Worm (Caenorhabditis elegans) whole organism, late embryonic: Measurements from ENCODE around the gene C18E9.9.

ENCODE experiments used
- F13H6.1 ChIP-seq: sonication (generic microtip); optimal IDR thresholded peaks from 2 replicates; lab custom pipeline; 2016; ENCODE audit warnings: missing genetic modification characterization, missing compliant biosample characterization
- K02D7.2 ChIP-seq: sonication (generic microtip); optimal IDR thresholded peaks from 2 replicates; lab custom pipeline; 2017; ENCODE audit warnings: mild to moderate bottlenecking, missing genetic modification characterization, missing compliant biosample characterization
- K09A11.1 ChIP-seq: sonication (generic microtip); optimal IDR thresholded peaks from 2 replicates; lab custom pipeline; 2017; ENCODE audit warnings: antibody characterized with exemption, mild to moderate bottlenecking, missing genetic modification characterization, missing compliant biosample characterization; ENCODE audit not compliant: insufficient read depth
- T23F11.4 ChIP-seq: fragments of 200-800 bp; sonication (Bioruptor generic); optimal IDR thresholded peaks from 2 replicates; lab custom pipeline; 2018; ENCODE audit warnings: mild to moderate bottlenecking, missing genetic modification characterization, missing compliant biosample characterization
- ceh-14 ChIP-seq: sonication (generic microtip); optimal IDR thresholded peaks from 2 replicates; lab custom pipeline; 2016; ENCODE audit warnings: missing genotype, missing genetic modification characterization, missing compliant biosample characterization
- ceh-24 ChIP-seq: sonication (generic microtip); optimal IDR thresholded peaks from 2 replicates; lab custom pipeline; 2016; ENCODE audit warnings: mild to moderate bottlenecking, missing genetic modification characterization, missing compliant biosample characterization
- ceh-30 ChIP-seq: fragments of 150-350 bp; optimal IDR thresholded peaks from 2 replicates; lab custom pipeline; 2014; ENCODE audit warnings: missing biosample characterization, missing genetic modification characterization
- ceh-34 ChIP-seq: sonication (generic microtip); optimal IDR thresholded peaks from 2 replicates; lab custom pipeline; 2016; ENCODE audit warnings: mild to moderate bottlenecking, missing genetic modification characterization, missing compliant biosample characterization
- ceh-45 ChIP-seq: fragments of 200-800 bp; sonication (Bioruptor generic); IDR thresholded peaks from 2 replicates; pipeline ENCODE4 v1.3.6; 2022; ENCODE audit warnings: missing genetic modification reagents, missing genetic modification characterization, missing compliant biosample characterization
- ceh-9 ChIP-seq: sonication (generic microtip); optimal IDR thresholded peaks from 2 replicates; lab custom pipeline; 2016; ENCODE audit warnings: mild to moderate bottlenecking, missing genetic modification characterization, inconsistent platforms, missing compliant biosample characterization
- elt-2 ChIP-seq: sonication (generic microtip); optimal IDR thresholded peaks from 2 replicates; lab custom pipeline; 2016; ENCODE audit warnings: missing genetic modification reagents, missing genetic modification characterization, missing compliant biosample characterization
- ets-4 ChIP-seq: sonication (generic microtip); optimal IDR thresholded peaks from 2 replicates; lab custom pipeline; 2016; ENCODE audit warnings: missing genetic modification characterization, missing compliant biosample characterization
- fax-1 ChIP-seq: sonication (generic microtip); optimal IDR thresholded peaks from 2 replicates; lab custom pipeline; 2016; ENCODE audit warnings: missing genotype, missing genetic modification characterization, missing compliant biosample characterization
- fkh-10 ChIP-seq: fragments of 150-350 bp; optimal IDR thresholded peaks from 2 replicates; lab custom pipeline; 2014; ENCODE audit warnings: missing biosample characterization, missing genetic modification reagents, missing genetic modification characterization
- fkh-6 ChIP-seq: sonication (generic microtip); optimal IDR thresholded peaks from 2 replicates; lab custom pipeline; 2016; ENCODE audit warnings: missing genetic modification characterization, missing compliant biosample characterization
- hlh-13 ChIP-seq: fragments of 200-800 bp; sonication (Bioruptor generic); optimal IDR thresholded peaks from 2 replicates; lab custom pipeline; 2018; ENCODE audit warnings: mild to moderate bottlenecking, missing genetic modification characterization, missing compliant biosample characterization
- hlh-15 ChIP-seq: sonication (generic microtip); optimal IDR thresholded peaks from 2 replicates; lab custom pipeline; 2016; ENCODE audit warnings: missing genetic modification characterization, missing compliant biosample characterization
- hlh-30 ChIP-seq: sonication (generic microtip); optimal IDR thresholded peaks from 2 replicates; lab custom pipeline; 2017; ENCODE audit warnings: antibody characterized with exemption, missing genetic modification characterization, missing compliant biosample characterization; ENCODE audit not compliant: insufficient read depth
- hlh-8 ChIP-seq: sonication (generic microtip); optimal IDR thresholded peaks from 2 replicates; lab custom pipeline; 2016; ENCODE audit warnings: missing genotype, missing genetic modification characterization, missing compliant biosample characterization
- lin-11 ChIP-seq: fragments of 200-800 bp; sonication (Bioruptor generic); optimal IDR thresholded peaks from 2 replicates; lab custom pipeline; 2018; ENCODE audit warnings: mild to moderate bottlenecking, missing genetic modification characterization, missing compliant biosample characterization
- madf-2 ChIP-seq: sonication (generic microtip); optimal IDR thresholded peaks from 2 replicates; lab custom pipeline; 2017; ENCODE audit warnings: missing genetic modification characterization, missing compliant biosample characterization
- mec-3 ChIP-seq: sonication (generic microtip); optimal IDR thresholded peaks from 2 replicates; lab custom pipeline; 2016; ENCODE audit warnings: borderline replicate concordance, missing genetic modification characterization, missing compliant biosample characterization
- nfya-1 ChIP-seq: sonication (generic microtip); optimal IDR thresholded peaks from 2 replicates; lab custom pipeline; 2017; ENCODE audit warnings: missing genetic modification characterization, mild to moderate bottlenecking, missing compliant biosample characterization, antibody characterized with exemption, moderate library complexity
- nhr-232 ChIP-seq: sonication (generic microtip); optimal IDR thresholded peaks from 2 replicates; lab custom pipeline; 2016; ENCODE audit warnings: missing genetic modification characterization, missing compliant biosample characterization
- npax-4 ChIP-seq: sonication (generic microtip); optimal IDR thresholded peaks from 2 replicates; lab custom pipeline; 2016; ENCODE audit warnings: missing genetic modification characterization, missing compliant biosample characterization
- odd-2 ChIP-seq: sonication (generic microtip); optimal IDR thresholded peaks from 2 replicates; lab custom pipeline; 2017; ENCODE audit warnings: antibody characterized with exemption, mild to moderate bottlenecking, missing genetic modification characterization, missing compliant biosample characterization
- pax-1 ChIP-seq: fragments of 150-350 bp; optimal IDR thresholded peaks from 2 replicates; lab custom pipeline; 2014; ENCODE audit warnings: missing biosample characterization, missing genetic modification characterization
- pha-4 ChIP-seq: fragments of 150-350 bp; optimal IDR thresholded peaks from 2 replicates; lab custom pipeline; 2018; ENCODE audit warnings: missing biosample characterization, missing genetic modification reagents, missing genetic modification characterization
- pros-1 ChIP-seq: fragments of 150-350 bp; optimal IDR thresholded peaks from 2 replicates; lab custom pipeline; 2014; ENCODE audit warnings: missing biosample characterization, missing genetic modification reagents, missing genetic modification characterization
- ref-2 ChIP-seq: sonication (generic microtip); optimal IDR thresholded peaks from 2 replicates; lab custom pipeline; 2016; ENCODE audit warnings: missing genetic modification characterization, missing compliant biosample characterization
- rnt-1 ChIP-seq: sonication (generic microtip); optimal IDR thresholded peaks from 2 replicates; lab custom pipeline; 2016; ENCODE audit warnings: missing genetic modification characterization, missing compliant biosample characterization
- sox-2 ChIP-seq: fragments of 200-800 bp; sonication (Bioruptor generic); IDR thresholded peaks from 2 replicates; pipeline ENCODE4 v1.3.6; 2022; ENCODE audit warnings: missing genetic modification reagents, missing genetic modification characterization, missing compliant biosample characterization
- sox-4 ChIP-seq: sonication (generic microtip); optimal IDR thresholded peaks from 2 replicates; lab custom pipeline; 2017; ENCODE audit warnings: mild to moderate bottlenecking, missing genetic modification characterization, inconsistent platforms, missing compliant biosample characterization
- syd-9 ChIP-seq: sonication (generic microtip); optimal IDR thresholded peaks from 2 replicates; lab custom pipeline; 2016; ENCODE audit warnings: mild to moderate bottlenecking, missing genetic modification characterization, moderate library complexity, missing compliant biosample characterization
- tbx-2 ChIP-seq: sonication (generic microtip); optimal IDR thresholded peaks from 2 replicates; lab custom pipeline; 2016; ENCODE audit warnings: missing genetic modification characterization, missing compliant biosample characterization
- tbx-7 ChIP-seq: sonication (generic microtip); optimal IDR thresholded peaks from 2 replicates; lab custom pipeline; 2016; ENCODE audit warnings: missing genotype, missing genetic modification characterization, missing compliant biosample characterization
- unc-3 ChIP-seq, 2 experiments: fragments of 200-800 bp in 1 of 2; sonication (Bioruptor generic) in 1 of 2; sonication (generic microtip) in 1 of 2; conservative IDR thresholded peaks in 1 of 2; optimal IDR thresholded peaks in 1 of 2; 2 replicates each; pipeline versions ENCODE4 v1.3.6 to Lab custom; 2016 to 2022; ENCODE audit warnings: missing compliant biosample characterization in 2 of 2, missing genetic modification characterization in 2 of 2, missing genetic modification reagents in 1 of 2
- unc-42 ChIP-seq: sonication (generic microtip); optimal IDR thresholded peaks from 2 replicates; lab custom pipeline; 2016; ENCODE audit warnings: missing genotype, missing genetic modification characterization, missing compliant biosample characterization
- unc-55 ChIP-seq: sonication (generic microtip); optimal IDR thresholded peaks from 2 replicates; lab custom pipeline; 2017; ENCODE audit warnings: missing biosample characterization, missing genetic modification reagents, missing genetic modification characterization
- ztf-16 ChIP-seq: sonication (generic microtip); optimal IDR thresholded peaks from 2 replicates; lab custom pipeline; 2017; ENCODE audit warnings: missing genetic modification characterization, missing compliant biosample characterization

Gene C18E9.9

DNA sequence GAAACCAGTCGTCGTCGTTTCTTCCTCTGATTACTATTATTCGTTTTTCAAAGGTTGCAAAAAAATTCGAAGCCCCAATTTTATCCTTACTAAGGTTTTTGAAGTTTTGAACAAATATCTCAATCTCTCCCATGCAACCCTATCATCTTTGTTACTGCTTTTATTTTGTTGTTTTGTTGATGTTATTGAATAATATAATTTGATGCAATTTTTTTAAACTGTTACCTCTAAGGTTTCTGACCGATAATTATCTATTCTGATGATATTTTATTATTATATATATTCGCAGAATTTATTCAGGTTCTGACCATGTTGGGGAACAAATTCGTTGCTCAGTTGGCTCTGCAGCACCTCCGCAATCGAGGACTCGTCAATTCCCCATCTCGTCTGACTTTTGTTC lies 6.7 kb upstream of the C18E9.9 start, which contains the start of gene ndub-2:
Gene ndub-2 (plus strand): TSS at position 301 of the 400 bp plus-strand sequence.
- no peak for TF ChIP-seq ref-2 (tag; lab: Kevin White, UChicago)
- TF ChIP-seq syd-9 (tag; lab: Kevin White, UChicago), result no peak
- no peak for TF ChIP-seq ceh-34 (tag; lab: Kevin White, UChicago)

DNA sequence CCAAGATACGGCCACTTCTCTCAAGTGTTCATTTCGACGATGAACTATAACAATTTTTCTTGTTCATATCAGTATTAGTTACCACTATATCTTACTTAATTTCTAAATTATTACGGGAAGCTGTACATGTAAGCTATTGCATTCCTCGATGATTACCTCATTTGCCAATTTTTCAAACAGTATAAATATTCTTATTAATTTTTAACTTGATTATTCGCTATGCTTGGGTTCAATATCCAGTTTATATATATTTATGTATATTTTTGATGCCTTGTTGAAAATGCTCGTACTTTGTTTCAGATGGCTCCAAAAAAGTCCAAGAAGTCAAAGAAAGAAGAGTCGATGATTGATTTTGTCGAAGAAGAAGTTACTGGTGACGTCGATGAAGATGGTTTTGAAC lies 5.0 kb upstream of the C18E9.9 start, which contains the start of gene F44G4.1:
Gene F44G4.1 (plus strand): TSS at position 301 of the 400 bp plus-strand sequence.
- TF ChIP-seq syd-9 (tag; lab: Kevin White, UChicago) (no peak), K09A11.1 (tag; lab: Kevin White, UChicago) (no peak), tbx-2 (tag; lab: Kevin White, UChicago) (no peak), tbx-7 (tag; lab: Kevin White, UChicago) (no peak), fax-1 (tag; lab: Kevin White, UChicago) (no peak), mec-3 (tag; lab: Kevin White, UChicago) (no peak), madf-2 (tag; lab: Kevin White, UChicago) (no peak), ceh-34 (tag; lab: Kevin White, UChicago) (no peak), hlh-30 (tag; lab: Kevin White, UChicago) (no peak), hlh-13 (GFP tag; lab: Kevin White, UChicago) (no peak), npax-4 (no peak), ceh-45 (GFP tag; lab: Robert Waterston, UW) (no peak), elt-2 (tag; lab: Kevin White, UChicago) (no peak), fkh-6 (no peak), ceh-9 (tag; lab: Kevin White, UChicago) (no peak), ceh-14 (no peak), T23F11.4 (no peak), rnt-1 (tag; lab: Kevin White, UChicago) (no peak), pros-1 (tag; lab: Kevin White, UChicago) (no peak), unc-42 (tag; lab: Kevin White, UChicago) (no peak)

- TF ChIP-seq elt-2 (tag; lab: Kevin White, UChicago), result no peak
- TF ChIP-seq F13H6.1, result no peak
- no peak for TF ChIP-seq npax-4
Measured at ce11 chrII:8992780-8993179, 3.4 kb upstream of the C18E9.9 start, which contains the start of gene ooc-5. ooc-5 (plus strand) TSS chrII:8993160.

DNA sequence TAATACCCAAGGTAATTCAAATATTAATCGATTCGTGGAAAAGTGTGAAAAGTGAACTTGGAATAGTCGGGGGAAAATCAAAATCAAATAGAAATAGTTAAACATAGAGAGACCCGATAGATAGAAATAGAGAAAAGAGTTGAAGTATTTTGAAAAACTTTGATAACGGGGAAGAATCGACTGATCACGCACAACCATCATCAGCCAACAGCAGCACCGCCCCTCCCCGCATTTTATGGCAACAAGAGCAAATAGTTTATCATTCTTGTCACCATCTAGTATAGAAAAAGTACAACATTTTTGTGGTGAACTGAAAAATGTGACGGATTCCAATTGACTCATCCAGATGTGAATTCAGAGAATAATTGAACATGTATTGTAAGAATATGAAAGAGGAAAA lies 2.3 kb upstream of the C18E9.9 start:
- TF ChIP-seq tbx-7 (tag; lab: Kevin White, UChicago) (no peak), lin-11 (tag; lab: Kevin White, UChicago) (no peak), hlh-30 (tag; lab: Kevin White, UChicago) (no peak), ceh-24 (tag; lab: Kevin White, UChicago) (no peak), odd-2 (no peak), nhr-232 (no peak), hlh-15 (tag; lab: Kevin White, UChicago) (no peak), syd-9 (tag; lab: Kevin White, UChicago) (no peak), nfya-1 (no peak), sox-2 (GFP tag; lab: Robert Waterston, UW) (no peak), sox-4 (no peak), rnt-1 (tag; lab: Kevin White, UChicago) (no peak), ref-2 (tag; lab: Kevin White, UChicago) (no peak), ztf-16 (tag; lab: Kevin White, UChicago) (no peak)

DNA sequence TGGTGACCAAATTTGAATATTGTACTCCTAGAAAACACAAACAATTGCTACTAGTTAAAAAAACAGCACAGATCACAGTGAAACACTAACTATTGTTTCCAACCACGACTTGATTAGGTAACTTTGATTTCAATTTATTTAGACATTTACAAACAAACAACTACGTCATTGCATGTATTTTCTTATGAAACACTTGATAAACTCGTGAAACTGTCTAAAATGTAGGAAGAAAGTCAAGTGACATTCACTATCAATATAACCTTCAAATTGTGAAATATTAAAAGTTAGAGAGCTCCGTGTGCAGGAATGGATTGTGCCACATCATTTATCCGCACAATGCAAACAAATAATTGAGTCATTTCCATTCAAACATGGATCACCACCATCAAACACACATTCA lies 923 bp upstream of the C18E9.9 start:
- TF ChIP-seq odd-2, result no peak
- TF ChIP-seq unc-55 (GFP tag; lab: Kevin White, UChicago), result no peak
- TF ChIP-seq nfya-1, result no peak
- no peak for TF ChIP-seq ceh-30 (tag; lab: Kevin White, UChicago)
- no peak for TF ChIP-seq unc-3 (GFP tag; conservative IDR thresholded peaks at IDR 0.05; lab: Robert Waterston, UW)
- no peak for TF ChIP-seq unc-3 (tag; optimal IDR thresholded peaks at IDR 0.05; lab: Kevin White, UChicago)
- TF ChIP-seq lin-11 (tag; lab: Kevin White, UChicago), result no peak
- no peak for TF ChIP-seq F13H6.1
- TF ChIP-seq pax-1, result no peak
- TF ChIP-seq pros-1 (tag; lab: Kevin White, UChicago), result no peak
- no peak for TF ChIP-seq tbx-2 (tag; lab: Kevin White, UChicago)
- TF ChIP-seq K02D7.2 (tag; lab: Kevin White, UChicago), result no peak
- TF ChIP-seq sox-2 (GFP tag; lab: Robert Waterston, UW), result no peak
- TF ChIP-seq fax-1 (tag; lab: Kevin White, UChicago), result no peak
- no peak for TF ChIP-seq fkh-10 (GFP tag; lab: Kevin White, UChicago)
- no peak for TF ChIP-seq ets-4 (tag; lab: Kevin White, UChicago)
- TF ChIP-seq hlh-8 (tag; lab: Kevin White, UChicago), result no peak
- TF ChIP-seq pha-4 (tag; lab: Kevin White, UChicago), result no peak
- no peak for TF ChIP-seq ceh-14
- no peak for TF ChIP-seq fkh-6
